Worm (Caenorhabditis elegans) whole organism, late embryonic: ENCODE measurements around the gene Y76B12C.4.
"Not testable (repeated sequence)": the region's sequence is repeated elsewhere in the genome, so short reads cannot be mapped to it uniquely, and the experiment has no call there.

Experiments used
- ama-1 ChIP-seq: fragments of 150-350 bp; optimal IDR thresholded peaks from 2 replicates; lab custom pipeline; 2014
- ceh-45 ChIP-seq: fragments of 200-800 bp; sonication (Bioruptor generic); IDR thresholded peaks from 2 replicates; pipeline ENCODE4 v1.3.6; 2022; ENCODE audit warnings: missing genetic modification reagents, missing genetic modification characterization, missing compliant biosample characterization
- fkh-6 ChIP-seq: sonication (generic microtip); optimal IDR thresholded peaks from 2 replicates; lab custom pipeline; 2016; ENCODE audit warnings: missing genetic modification characterization, missing compliant biosample characterization
- hlh-13 ChIP-seq: fragments of 200-800 bp; sonication (Bioruptor generic); optimal IDR thresholded peaks from 2 replicates; lab custom pipeline; 2018; ENCODE audit warnings: mild to moderate bottlenecking, missing genetic modification characterization, missing compliant biosample characterization
- madf-2 ChIP-seq: sonication (generic microtip); optimal IDR thresholded peaks from 2 replicates; lab custom pipeline; 2017; ENCODE audit warnings: missing genetic modification characterization, missing compliant biosample characterization
- nfya-1 ChIP-seq: sonication (generic microtip); optimal IDR thresholded peaks from 2 replicates; lab custom pipeline; 2017; ENCODE audit warnings: missing genetic modification characterization, mild to moderate bottlenecking, missing compliant biosample characterization, antibody characterized with exemption, moderate library complexity
- nhr-232 ChIP-seq: sonication (generic microtip); optimal IDR thresholded peaks from 2 replicates; lab custom pipeline; 2016; ENCODE audit warnings: missing genetic modification characterization, missing compliant biosample characterization
- odd-2 ChIP-seq: sonication (generic microtip); optimal IDR thresholded peaks from 2 replicates; lab custom pipeline; 2017; ENCODE audit warnings: antibody characterized with exemption, mild to moderate bottlenecking, missing genetic modification characterization, missing compliant biosample characterization
- pha-2 ChIP-seq: sonication (generic microtip); optimal IDR thresholded peaks from 2 replicates; lab custom pipeline; 2017; ENCODE audit warnings: mild to moderate bottlenecking, missing genetic modification characterization, missing compliant biosample characterization
- pqm-1 ChIP-seq: sonication (generic microtip); optimal IDR thresholded peaks from 2 replicates; lab custom pipeline; 2016; ENCODE audit warnings: missing genetic modification characterization, missing compliant biosample characterization
- sox-4 ChIP-seq: sonication (generic microtip); optimal IDR thresholded peaks from 2 replicates; lab custom pipeline; 2017; ENCODE audit warnings: mild to moderate bottlenecking, missing genetic modification characterization, inconsistent platforms, missing compliant biosample characterization
- syd-9 ChIP-seq: sonication (generic microtip); optimal IDR thresholded peaks from 2 replicates; lab custom pipeline; 2016; ENCODE audit warnings: mild to moderate bottlenecking, missing genetic modification characterization, moderate library complexity, missing compliant biosample characterization
- tbx-2 ChIP-seq: sonication (generic microtip); optimal IDR thresholded peaks from 2 replicates; lab custom pipeline; 2016; ENCODE audit warnings: missing genetic modification characterization, missing compliant biosample characterization
- unc-55 ChIP-seq: sonication (generic microtip); optimal IDR thresholded peaks from 2 replicates; lab custom pipeline; 2017; ENCODE audit warnings: missing biosample characterization, missing genetic modification reagents, missing genetic modification characterization

DNA sequence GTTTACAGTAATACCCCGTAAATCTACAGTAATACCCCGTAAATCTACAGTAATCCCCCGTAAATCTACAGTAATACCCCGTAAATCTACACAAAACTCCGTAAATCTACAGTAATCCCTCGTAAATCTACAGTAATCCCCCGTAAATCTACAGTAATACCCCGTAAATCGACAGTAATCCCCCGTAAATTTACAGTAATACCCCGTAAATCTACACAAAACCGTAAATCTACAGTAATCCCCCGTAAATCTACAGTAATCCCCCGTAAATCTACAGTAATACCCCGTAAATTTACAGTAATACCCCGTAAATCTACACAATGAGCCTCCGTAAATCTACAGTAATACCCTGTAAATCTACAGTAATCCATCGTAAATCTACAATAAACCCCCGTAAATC lies 22.3 kb downstream of the Y76B12C.4 start:
- TF ChIP-seq sox-4 (tag; lab: Kevin White, UChicago); madf-2 (tag; lab: Kevin White, UChicago); tbx-2 (tag; lab: Kevin White, UChicago); ceh-45 (GFP tag; lab: Robert Waterston, UW); pha-2 (tag; lab: Kevin White, UChicago); pqm-1 (tag; lab: Kevin White, UChicago); nfya-1 (tag; lab: Kevin White, UChicago); ama-1 (lab: Kevin White, UChicago); hlh-13 (GFP tag; lab: Kevin White, UChicago); syd-9 (tag; lab: Kevin White, UChicago); fkh-6 (tag; lab: Kevin White, UChicago); nhr-232; odd-2 (tag; lab: Kevin White, UChicago); unc-55 (GFP tag; lab: Kevin White, UChicago): not testable (repeated sequence)
